Worm (Caenorhabditis elegans) whole organism, early embryonic: ENCODE data around the gene T02H6.3.

Experiments used
- B0310.2 ChIP-seq: sonication (generic microtip); optimal IDR thresholded peaks from 2 replicates; lab custom pipeline; 2016; ENCODE audit warnings: mild to moderate bottlenecking, missing genetic modification characterization, missing compliant biosample characterization
- F13C5.2 ChIP-seq: sonication (generic microtip); optimal IDR thresholded peaks from 2 replicates; lab custom pipeline; 2017; ENCODE audit warnings: mild to moderate bottlenecking, missing genetic modification characterization, inconsistent platforms, missing compliant biosample characterization
- aly-1 ChIP-seq: sonication (generic microtip); optimal IDR thresholded peaks from 2 replicates; lab custom pipeline; 2016; ENCODE audit warnings: missing genetic modification characterization, missing compliant biosample characterization
- ama-1 ChIP-seq: fragments of 150-350 bp; optimal IDR thresholded peaks from 2 replicates; lab custom pipeline; 2014
- ceh-13 ChIP-seq: fragments of 200-800 bp; sonication (Bioruptor generic); optimal IDR thresholded peaks from 2 replicates; lab custom pipeline; 2018; ENCODE audit warnings: mild to moderate bottlenecking, missing genetic modification characterization, missing compliant biosample characterization
- ceh-36 ChIP-seq: sonication (generic microtip); optimal IDR thresholded peaks from 2 replicates; lab custom pipeline; 2016; ENCODE audit warnings: missing genetic modification characterization, inconsistent platforms, missing compliant biosample characterization
- ets-7 ChIP-seq: sonication (generic microtip); optimal IDR thresholded peaks from 2 replicates; lab custom pipeline; 2016; ENCODE audit warnings: missing genotype, missing genetic modification characterization, missing compliant biosample characterization
- flt-1 ChIP-seq: fragments of 200-800 bp; sonication (Bioruptor generic); IDR thresholded peaks from 2 replicates; pipeline ENCODE4 v1.3.6; 2022; ENCODE audit warnings: missing genetic modification characterization, missing compliant biosample characterization
- hmbx-1 ChIP-seq: sonication (generic microtip); optimal IDR thresholded peaks from 2 replicates; lab custom pipeline; 2016; ENCODE audit warnings: mild to moderate bottlenecking, missing genetic modification characterization, missing compliant biosample characterization
- hmg-4 ChIP-seq: fragments of 200-800 bp; sonication (Bioruptor generic); optimal IDR thresholded peaks from 2 replicates; lab custom pipeline; 2018; ENCODE audit warnings: mild to moderate bottlenecking, missing genetic modification characterization, missing compliant biosample characterization
- hnd-1 ChIP-seq: sonication (generic microtip); optimal IDR thresholded peaks from 2 replicates; lab custom pipeline; 2016; ENCODE audit warnings: missing genetic modification characterization, missing compliant biosample characterization
- pes-1 ChIP-seq: fragments of 200-800 bp; sonication (Bioruptor generic); IDR thresholded peaks from 2 replicates; pipeline ENCODE4 v1.3.6; 2022; ENCODE audit warnings: missing genetic modification reagents, missing genetic modification characterization, missing compliant biosample characterization
- scrt-1 ChIP-seq: fragments of 200-800 bp; sonication (Bioruptor generic); IDR thresholded peaks from 2 replicates; pipeline ENCODE4 v1.3.6; 2022; ENCODE audit warnings: missing genetic modification characterization, missing compliant biosample characterization
- sea-1 ChIP-seq: fragments of 200-800 bp; sonication (Bioruptor generic); conservative IDR thresholded peaks from 2 replicates; pipeline ENCODE4 v1.3.6; 2022; ENCODE audit warnings: missing genetic modification characterization, missing compliant biosample characterization
- tbx-11 ChIP-seq: fragments of 200-800 bp; sonication (Bioruptor generic); IDR thresholded peaks from 2 replicates; pipeline ENCODE4 v1.3.6; 2022; ENCODE audit warnings: missing genetic modification characterization, missing compliant biosample characterization
- tbx-37 ChIP-seq: fragments of 200-800 bp; sonication (Bioruptor generic); conservative IDR thresholded peaks from 2 replicates; pipeline ENCODE4 v1.3.6; 2022; ENCODE audit warnings: missing genetic modification reagents, missing genetic modification characterization, missing compliant biosample characterization
- tra-4 ChIP-seq: sonication (generic microtip); optimal IDR thresholded peaks from 2 replicates; lab custom pipeline; 2017; ENCODE audit warnings: missing genetic modification characterization, missing compliant biosample characterization

The T02H6.3 gene

DNA sequence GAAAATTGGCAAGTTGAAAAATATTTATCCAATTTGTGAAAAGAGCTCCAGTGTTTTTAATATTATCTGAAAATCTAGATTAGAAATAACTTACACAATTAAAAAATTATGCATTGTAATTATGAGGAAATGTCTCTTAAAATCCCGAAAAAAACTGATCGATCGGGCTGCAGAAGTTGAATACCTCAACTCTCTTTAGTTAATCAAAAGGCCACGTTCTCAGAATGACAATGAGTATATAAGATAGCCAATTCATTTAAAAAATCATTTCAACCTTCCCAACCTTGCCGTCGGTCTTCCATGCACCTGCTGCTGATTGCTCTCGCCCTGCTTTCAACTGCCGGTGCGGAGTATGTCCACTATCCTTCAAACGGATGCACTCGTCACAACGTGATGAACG, 1.9 kb upstream of the T02H6.3 start, which contains the start of gene T02H6.4:
TSS of gene T02H6.4 (plus strand) at position 301 of the 400 bp plus-strand sequence.
- TF ChIP-seq pes-1 (GFP tag; lab: Robert Waterston, UW) (no peak), sea-1 (GFP tag; lab: Robert Waterston, UW) (no peak), tra-4 (no peak), hmbx-1 (tag; lab: Kevin White, UChicago) (no peak), ceh-13 (GFP tag; lab: Kevin White, UChicago) (no peak), aly-1 (tag; lab: Kevin White, UChicago) (no peak), tbx-11 (GFP tag; lab: Robert Waterston, UW) (no peak), ceh-36 (tag; lab: Kevin White, UChicago) (no peak), B0310.2 (tag; lab: Kevin White, UChicago) (no peak), F13C5.2 (tag; lab: Kevin White, UChicago) (no peak), scrt-1 (GFP tag; lab: Robert Waterston, UW) (no peak), tbx-37 (GFP tag; lab: Robert Waterston, UW) (no peak), hnd-1 (no peak), ama-1 (no peak), hmg-4 (GFP tag; lab: Kevin White, UChicago) (no peak), flt-1 (GFP tag; lab: Robert Waterston, UW) (no peak)

DNA sequence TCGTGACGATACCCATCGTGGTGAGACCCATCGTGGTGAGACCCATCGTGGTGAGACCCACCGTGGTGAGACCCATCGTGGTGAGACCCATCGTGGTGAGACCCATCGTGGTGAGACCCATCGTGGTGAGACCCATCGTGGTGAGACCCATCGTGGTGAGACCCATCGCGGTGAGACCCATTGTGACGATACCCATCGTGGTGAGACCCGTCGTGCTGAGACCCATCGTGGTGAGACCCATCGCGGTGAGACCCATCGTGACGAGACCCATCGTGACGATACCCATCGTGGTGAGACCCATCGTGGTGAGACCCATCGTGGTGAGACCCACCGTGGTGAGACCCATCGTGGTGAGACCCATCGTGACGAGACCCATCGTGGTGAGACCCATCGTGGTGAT, 3.4 kb downstream of the T02H6.3 start:
- peak; percentile 53; the same call in 1 of the 2 replicates for TF ChIP-seq tbx-37 (GFP tag; lab: Robert Waterston, UW)
- TF ChIP-seq scrt-1 (GFP tag; lab: Robert Waterston, UW): peak; percentile 70; the same call in 1 of the 2 replicates
- TF ChIP-seq tbx-11 (GFP tag; lab: Robert Waterston, UW): 0 out of 2 replicates have a peak, but pooled peaks have one; percentile 27

DNA sequence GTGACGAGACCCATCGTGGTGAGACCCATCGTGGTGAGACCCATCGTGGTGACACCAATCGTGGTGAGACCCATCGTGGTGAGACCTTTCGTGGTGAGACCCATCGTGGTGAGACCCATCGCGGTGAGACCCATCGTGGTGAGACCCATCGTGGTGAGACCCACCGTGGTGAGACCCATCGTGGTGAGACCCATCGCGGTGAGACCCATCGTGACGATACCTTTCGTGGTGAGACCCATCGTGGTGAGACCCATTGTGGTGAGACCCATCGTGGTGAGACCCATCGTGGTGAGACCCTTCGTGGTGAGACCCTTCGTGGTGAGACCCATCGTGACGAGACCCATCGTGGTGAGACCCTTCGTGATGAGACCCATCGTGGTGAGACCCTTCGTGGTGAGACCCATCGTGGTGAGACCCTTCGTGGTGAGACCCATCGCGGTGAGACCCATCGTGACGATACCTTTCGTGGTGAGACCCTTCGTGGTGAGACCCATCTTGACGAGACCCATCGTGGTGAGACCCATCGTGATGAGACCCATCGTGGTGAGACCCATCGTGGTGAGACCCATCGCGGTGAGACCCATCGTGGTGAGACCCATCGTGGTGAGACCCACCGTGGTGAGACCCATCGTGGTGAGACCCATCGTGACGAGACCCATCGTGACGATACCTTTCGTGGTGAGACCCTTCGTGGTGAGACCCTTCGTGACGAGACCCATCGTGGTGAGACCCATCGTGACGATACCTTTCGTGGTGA, 5.3 kb downstream of the T02H6.3 start:
- TF ChIP-seq scrt-1 (GFP tag; lab: Robert Waterston, UW) (peak; percentile 76; the same call in 1 of the 2 replicates), tbx-37 (GFP tag; lab: Robert Waterston, UW) (peak; percentile 57), flt-1 (GFP tag; lab: Robert Waterston, UW) (peak; percentile 64; the same call in 1 of the 2 replicates)

- TF ChIP-seq scrt-1 (GFP tag; lab: Robert Waterston, UW): peak; percentile 53; the same call in 1 of the 2 replicates
- TF ChIP-seq tbx-11 (GFP tag; lab: Robert Waterston, UW): peak; percentile 56; the same call in 1 of the 2 replicates
- TF ChIP-seq sea-1 (GFP tag; lab: Robert Waterston, UW): peak; percentile 46; the same call in 1 of the 2 replicates
Observed at ce11 chrII:698453-698852, 6.8 kb downstream of the T02H6.3 start.

DNA sequence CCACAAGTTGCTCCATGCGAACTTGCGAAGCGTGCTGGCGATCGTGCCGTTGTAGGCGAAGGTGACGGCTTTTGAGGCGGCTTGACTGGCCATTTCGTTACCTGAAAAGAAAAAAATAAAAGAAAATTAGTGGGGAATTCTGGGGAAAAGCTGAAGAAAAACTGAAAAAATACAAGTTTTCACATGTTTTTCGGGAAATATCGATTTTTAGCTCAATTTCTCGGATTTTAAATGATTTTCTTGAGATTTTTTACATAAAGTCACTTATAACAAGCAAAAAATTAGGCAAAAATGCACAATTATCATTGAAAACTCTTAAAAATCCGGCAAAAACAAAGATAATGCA, 9.3 kb downstream of the T02H6.3 start, which contains the start of gene T02H6.11:
TSS of gene T02H6.11 (minus strand) at position 101 of the 346 bp plus-strand sequence.
- TF ChIP-seq pes-1 (GFP tag; lab: Robert Waterston, UW): no peak
- TF ChIP-seq ceh-13 (GFP tag; lab: Kevin White, UChicago): no peak
- TF ChIP-seq ama-1: no peak
- no peak for TF ChIP-seq aly-1 (tag; lab: Kevin White, UChicago)
- TF ChIP-seq hmg-4 (GFP tag; lab: Kevin White, UChicago): no peak
- TF ChIP-seq ceh-36 (tag; lab: Kevin White, UChicago): no peak
- TF ChIP-seq tbx-37 (GFP tag; lab: Robert Waterston, UW): no peak
- TF ChIP-seq hnd-1: no peak
- no peak for TF ChIP-seq flt-1 (GFP tag; lab: Robert Waterston, UW)
- TF ChIP-seq B0310.2 (tag; lab: Kevin White, UChicago): no peak
- no peak for TF ChIP-seq tra-4
- no peak for TF ChIP-seq sea-1 (GFP tag; lab: Robert Waterston, UW)
- TF ChIP-seq hmbx-1 (tag; lab: Kevin White, UChicago): no peak
- no peak for TF ChIP-seq scrt-1 (GFP tag; lab: Robert Waterston, UW)

DNA sequence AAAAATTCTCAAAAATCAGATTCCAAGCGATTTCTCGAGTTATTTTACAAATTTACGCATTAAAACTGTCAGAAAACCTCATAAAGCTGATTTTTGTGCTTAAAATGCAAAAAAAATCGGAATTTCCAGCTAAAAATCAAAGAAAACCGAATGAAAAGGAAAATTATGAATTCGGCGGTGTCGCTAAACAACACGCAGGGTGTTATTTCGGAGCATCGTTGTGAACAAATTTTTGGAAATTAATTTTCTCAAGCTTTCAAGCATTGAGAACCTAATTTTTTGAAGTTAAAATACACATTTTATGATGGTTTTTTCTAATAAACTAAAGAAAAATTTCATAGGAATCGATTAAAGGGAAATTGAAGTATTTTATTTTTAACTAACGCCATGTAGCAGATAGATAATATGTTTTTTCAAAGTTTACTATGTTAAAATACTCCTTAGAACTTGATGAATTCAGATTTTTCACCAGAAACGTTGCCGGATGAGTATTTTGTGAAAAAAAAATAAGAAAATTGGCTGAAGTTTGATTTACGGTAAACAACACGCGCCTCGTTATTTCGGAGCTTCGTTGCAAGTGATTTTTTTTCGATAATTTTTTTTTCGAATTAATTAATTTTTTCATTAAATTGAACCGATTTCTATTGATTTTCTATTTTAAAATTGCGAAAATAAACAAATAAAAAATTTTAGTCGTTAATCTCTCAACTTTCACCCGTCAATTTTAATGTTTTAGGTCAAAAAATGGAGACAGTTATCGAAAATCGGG, 9.9 kb downstream of the T02H6.3 start, which contains the start of gene thoc-1:
TSS of gene thoc-1 (plus strand) at position 737 of the 769 bp plus-strand sequence.
- TF ChIP-seq aly-1 (tag; lab: Kevin White, UChicago): no peak
- no peak for TF ChIP-seq B0310.2 (tag; lab: Kevin White, UChicago)
- no peak for TF ChIP-seq tbx-37 (GFP tag; lab: Robert Waterston, UW)
- TF ChIP-seq scrt-1 (GFP tag; lab: Robert Waterston, UW): no peak
- no peak for TF ChIP-seq hmg-4 (GFP tag; lab: Kevin White, UChicago)
- TF ChIP-seq ceh-36 (tag; lab: Kevin White, UChicago): no peak
- no peak for TF ChIP-seq sea-1 (GFP tag; lab: Robert Waterston, UW)
- TF ChIP-seq hnd-1: no peak
- no peak for TF ChIP-seq tra-4
- TF ChIP-seq ceh-13 (GFP tag; lab: Kevin White, UChicago): no peak
- no peak for TF ChIP-seq hmbx-1 (tag; lab: Kevin White, UChicago)
- TF ChIP-seq flt-1 (GFP tag; lab: Robert Waterston, UW): no peak
- TF ChIP-seq F13C5.2 (tag; lab: Kevin White, UChicago): no peak
- TF ChIP-seq ama-1: no peak

DNA sequence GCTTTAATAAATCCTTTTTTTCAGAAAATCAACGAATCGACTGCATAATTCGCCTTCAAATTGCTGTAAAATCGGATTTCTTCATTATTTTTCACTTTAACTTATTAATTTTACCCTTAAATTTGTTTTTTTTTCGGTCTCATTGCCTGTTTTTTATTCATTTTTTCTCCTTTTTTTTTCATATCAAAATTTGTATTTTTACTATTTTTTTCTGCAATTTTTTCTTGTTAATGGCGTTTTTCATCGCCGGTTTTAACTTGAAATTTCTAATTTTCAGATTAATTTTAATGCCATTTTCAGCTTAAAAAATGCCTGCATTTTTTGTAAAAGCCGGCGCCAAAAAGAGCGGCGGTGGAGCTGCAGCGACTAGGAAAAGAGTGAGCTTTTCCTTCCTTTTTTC, 17.4 kb downstream of the T02H6.3 start, which contains the start of gene T02H6.1:
TSS of gene T02H6.1 (plus strand) at position 301 of the 400 bp plus-strand sequence.
- TF ChIP-seq hmg-4 (GFP tag; lab: Kevin White, UChicago) (no peak), tra-4 (no peak), hmbx-1 (tag; lab: Kevin White, UChicago) (no peak), tbx-11 (GFP tag; lab: Robert Waterston, UW) (no peak), flt-1 (GFP tag; lab: Robert Waterston, UW) (no peak), hnd-1 (no peak), aly-1 (tag; lab: Kevin White, UChicago) (no peak), F13C5.2 (tag; lab: Kevin White, UChicago) (no peak), scrt-1 (GFP tag; lab: Robert Waterston, UW) (no peak), B0310.2 (tag; lab: Kevin White, UChicago) (no peak), sea-1 (GFP tag; lab: Robert Waterston, UW) (no peak), ets-7 (tag; lab: Kevin White, UChicago) (no peak), tbx-37 (GFP tag; lab: Robert Waterston, UW) (no peak)
